Fruit fly (Drosophila melanogaster) whole organism, embryonic: ENCODE data around the gene cu.

Experiments used
- CG12104 ChIP-seq: fragments of 200-800 bp; sonication (Bioruptor generic); optimal IDR thresholded peaks from 3 replicates; lab custom pipeline; 2016; ENCODE audit warnings: missing biosample characterization, missing genetic modification characterization
- Doc2 ChIP-seq: fragments of 200-800 bp; sonication (Bioruptor generic); IDR thresholded peaks from 2 replicates; pipeline ENCODE4 v1.3.6; 2022; ENCODE audit warnings: missing biosample characterization, missing genetic modification characterization
- br ChIP-seq: fragments of >200 bp; optimal IDR thresholded peaks from 2 replicates; lab custom pipeline; 2017
- cas ChIP-seq: fragments of 200-800 bp; sonication (Bioruptor generic); IDR thresholded peaks from 2 replicates; pipeline ENCODE4 v1.3.6; 2022; ENCODE audit warnings: missing biosample characterization, missing genetic modification characterization
- gsb ChIP-seq: fragments of 200-800 bp; sonication (Bioruptor generic); IDR thresholded peaks from 2 replicates; pipeline ENCODE4 v1.3.6; 2022; ENCODE audit warnings: missing biosample characterization, missing genetic modification characterization
- her ChIP-seq: fragments of 200-800 bp; sonication (Bioruptor generic); optimal IDR thresholded peaks from 2 replicates; lab custom pipeline; 2016; ENCODE audit warnings: missing biosample characterization, missing genetic modification characterization
- jigr1 ChIP-seq: fragments of 200-800 bp; sonication (Bioruptor generic); IDR thresholded peaks from 3 replicates; pipeline ENCODE4 v1.3.6; 2022; ENCODE audit warnings: missing biosample characterization, missing genetic modification characterization
- kay ChIP-seq: fragments of 200-800 bp; sonication (Bioruptor generic); optimal IDR thresholded peaks from 2 replicates; lab custom pipeline; 2016; ENCODE audit warnings: missing biosample characterization, missing genetic modification characterization
- pb ChIP-seq: fragments of 200-800 bp; sonication (Bioruptor generic); optimal IDR thresholded peaks from 3 replicates; lab custom pipeline; 2016; ENCODE audit warnings: missing biosample characterization, missing genetic modification characterization
- vfl ChIP-seq: fragments of 200-800 bp; sonication (Bioruptor generic); optimal IDR thresholded peaks from 2 replicates; lab custom pipeline; 2016; ENCODE audit warnings: missing biosample characterization, missing genetic modification characterization
- zen2 ChIP-seq: fragments of 200-800 bp; sonication (Bioruptor generic); IDR thresholded peaks from 3 replicates; pipeline ENCODE4 v1.3.6; 2022; ENCODE audit warnings: missing biosample characterization, missing genetic modification characterization; ENCODE audit not compliant: partially characterized antibody

- TF ChIP-seq gsb (GFP tag; lab: Robert Waterston, UW): no peak
- TF ChIP-seq zen2 (GFP tag; lab: Robert Waterston, UW): no peak
- TF ChIP-seq jigr1 (GFP tag; lab: Robert Waterston, UW): no peak
- TF ChIP-seq Doc2 (GFP tag; lab: Robert Waterston, UW): no peak
- peak; percentile 18 for TF ChIP-seq pb (GFP tag; lab: Kevin White, UChicago)
- TF ChIP-seq cas (GFP tag; lab: Robert Waterston, UW): no peak
- peak; percentile 40 for TF ChIP-seq CG12104
- no peak for TF ChIP-seq her (GFP tag; lab: Kevin White, UChicago)
- TF ChIP-seq vfl (GFP tag; lab: Kevin White, UChicago): no peak
- TF ChIP-seq br (lab: Kevin White, UChicago): no peak
- TF ChIP-seq kay: no peak
These were observed 12.5 kb downstream of the cu start, which contains the start of the genes SdhC and Tctp for dm6 chr3R:11209801-11210402.
